Worm (Caenorhabditis elegans) whole organism, mixed stage, embryonic: Measurements from ENCODE around the gene msp-76.

ENCODE experiments used
- blmp-1 ChIP-seq: fragments of 150-350 bp; optimal IDR thresholded peaks from 2 replicates; lab custom pipeline; 2014; ENCODE audit warnings: missing biosample characterization, missing genetic modification characterization
- ces-1 ChIP-seq: fragments of 150-350 bp; optimal IDR thresholded peaks from 2 replicates; lab custom pipeline; 2014; ENCODE audit warnings: missing biosample characterization, missing genetic modification reagents, missing genetic modification characterization
- flh-1 ChIP-seq: fragments of 200-800 bp; sonication (Bioruptor generic); optimal IDR thresholded peaks from 2 replicates; lab custom pipeline; 2018; ENCODE audit warnings: mild to moderate bottlenecking, missing genetic modification characterization, moderate library complexity, missing compliant biosample characterization
- lin-13 ChIP-seq: fragments of 150-350 bp; optimal IDR thresholded peaks from 2 replicates; lab custom pipeline; 2014; ENCODE audit warnings: missing biosample characterization, missing genetic modification characterization
- mls-2 ChIP-seq: sonication (generic microtip); optimal IDR thresholded peaks from 2 replicates; lab custom pipeline; 2016; ENCODE audit warnings: mild to moderate bottlenecking, missing genetic modification characterization, moderate library complexity, missing compliant biosample characterization
- snpc-4 ChIP-seq: fragments of 150-350 bp; optimal IDR thresholded peaks from 2 replicates; lab custom pipeline; 2014; ENCODE audit warnings: missing biosample characterization, missing genetic modification characterization
- unc-39 ChIP-seq: fragments of 150-350 bp; optimal IDR thresholded peaks from 2 replicates; lab custom pipeline; 2014; ENCODE audit warnings: missing biosample characterization, missing genetic modification characterization

- TF ChIP-seq blmp-1 (no peak), ces-1 (GFP tag; lab: Kevin White, UChicago) (no peak), flh-1 (no peak), lin-13 (no peak), mls-2 (no peak), unc-39 (no peak), snpc-4 (tag; lab: Kevin White, UChicago) (no peak)
Measured at ce11 chrIV:9682514-9682913, 6.3 kb upstream of the msp-76 start, which contains the start of gene ins-7.
